ENCODE assay signal across 3 fruit fly cellular contexts in the genomic region with DNA sequence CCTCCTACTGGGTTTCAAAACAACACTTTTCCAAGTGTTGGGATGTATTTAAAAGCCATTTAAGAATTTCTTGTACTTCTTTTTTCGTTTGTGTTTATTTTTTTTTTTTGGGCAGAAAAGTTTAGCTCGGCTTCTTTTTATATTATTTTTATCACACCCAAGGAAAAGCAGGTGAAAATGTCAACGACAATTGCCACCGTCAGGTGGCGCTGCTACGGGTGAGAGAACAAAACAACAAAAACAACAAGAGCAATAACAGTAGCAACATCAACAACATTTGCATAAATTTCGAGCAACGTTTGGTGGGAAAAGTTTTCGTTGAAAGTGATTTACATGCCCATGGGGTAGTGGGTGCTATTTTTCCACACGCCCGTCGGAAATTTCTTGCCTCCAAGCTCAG.
TF ChIP-seq lines count a peak whose summit lies in the region.

No protein-coding gene starts in this region.

- TF ChIP-seq CTCF in S2 (optimal IDR thresholded peaks at IDR 0.05; lab: Kevin White, UChicago) = peak; percentile 11 to 67
- peak; percentile 80 for TF ChIP-seq CTCF in whole organism, embryonic (GFP tag; optimal IDR thresholded peaks at IDR 0.05; lab: Kevin White, UChicago)

TF ChIP-seq in whole organism, embryonic, 481 proteins besides CTCF, POLR2A, EP300 and RAD21:
- no peak for TF ChIP-seq ac (GFP tag; optimal IDR thresholded peaks at IDR 0.05; lab: Kevin White, UChicago)
- no peak for TF ChIP-seq TFAM (GFP tag; optimal IDR thresholded peaks at IDR 0.05; lab: Kevin White, UChicago)
- no peak for TF ChIP-seq HmgD (GFP tag; optimal IDR thresholded peaks at IDR 0.05; lab: Kevin White, UChicago)
- TF ChIP-seq CG14965 (GFP tag; optimal IDR thresholded peaks at IDR 0.05; lab: Kevin White, UChicago; ENCODE audit: borderline replicate concordance) = no peak
- TF ChIP-seq CG17328 (GFP tag; IDR thresholded peaks at IDR 0.05; lab: Robert Waterston, UW) = no peak
- TF ChIP-seq gt (GFP tag; IDR thresholded peaks at IDR 0.05; lab: Robert Waterston, UW) = no peak

TF ChIP-seq in whole organism, wandering third instar larva, 38 proteins besides CTCF, POLR2A, EP300 and RAD21:
- TF ChIP-seq psq (GFP tag; optimal IDR thresholded peaks at IDR 0.05; lab: Kevin White, UChicago) = no peak
- TF ChIP-seq Dfd (GFP tag; optimal IDR thresholded peaks at IDR 0.05; lab: Kevin White, UChicago) = peak; percentile 49
